Worm (Caenorhabditis elegans) whole organism, late embryonic: ENCODE data around the gene lido-13.

Experiments used
- ama-1 ChIP-seq: fragments of 150-350 bp; optimal IDR thresholded peaks from 2 replicates; lab custom pipeline; 2014
- ceh-48 ChIP-seq: sonication (generic microtip); optimal IDR thresholded peaks from 2 replicates; lab custom pipeline; 2016; ENCODE audit warnings: missing genetic modification characterization, inconsistent platforms, missing compliant biosample characterization
- fkh-10 ChIP-seq: fragments of 150-350 bp; optimal IDR thresholded peaks from 2 replicates; lab custom pipeline; 2014; ENCODE audit warnings: missing biosample characterization, missing genetic modification reagents, missing genetic modification characterization
- gmeb-2 ChIP-seq: sonication (generic microtip); optimal IDR thresholded peaks from 2 replicates; lab custom pipeline; 2016; ENCODE audit warnings: missing genetic modification characterization, inconsistent platforms, missing compliant biosample characterization
- nhr-11 ChIP-seq: fragments of 150-350 bp; optimal IDR thresholded peaks from 2 replicates; lab custom pipeline; 2014; ENCODE audit warnings: missing biosample characterization, missing genetic modification characterization
- pag-3 ChIP-seq: sonication (generic microtip); optimal IDR thresholded peaks from 2 replicates; lab custom pipeline; 2016; ENCODE audit warnings: missing compliant biosample characterization, missing genetic modification characterization, borderline replicate concordance
- pha-4 ChIP-seq: fragments of 150-350 bp; optimal IDR thresholded peaks from 2 replicates; lab custom pipeline; 2018; ENCODE audit warnings: missing biosample characterization, missing genetic modification reagents, missing genetic modification characterization
- sox-2 ChIP-seq: fragments of 200-800 bp; sonication (Bioruptor generic); IDR thresholded peaks from 2 replicates; pipeline ENCODE4 v1.3.6; 2022; ENCODE audit warnings: missing genetic modification reagents, missing genetic modification characterization, missing compliant biosample characterization
- tbx-7 ChIP-seq: sonication (generic microtip); optimal IDR thresholded peaks from 2 replicates; lab custom pipeline; 2016; ENCODE audit warnings: missing genotype, missing genetic modification characterization, missing compliant biosample characterization
- unc-55 ChIP-seq: sonication (generic microtip); optimal IDR thresholded peaks from 2 replicates; lab custom pipeline; 2017; ENCODE audit warnings: missing biosample characterization, missing genetic modification reagents, missing genetic modification characterization

DNA sequence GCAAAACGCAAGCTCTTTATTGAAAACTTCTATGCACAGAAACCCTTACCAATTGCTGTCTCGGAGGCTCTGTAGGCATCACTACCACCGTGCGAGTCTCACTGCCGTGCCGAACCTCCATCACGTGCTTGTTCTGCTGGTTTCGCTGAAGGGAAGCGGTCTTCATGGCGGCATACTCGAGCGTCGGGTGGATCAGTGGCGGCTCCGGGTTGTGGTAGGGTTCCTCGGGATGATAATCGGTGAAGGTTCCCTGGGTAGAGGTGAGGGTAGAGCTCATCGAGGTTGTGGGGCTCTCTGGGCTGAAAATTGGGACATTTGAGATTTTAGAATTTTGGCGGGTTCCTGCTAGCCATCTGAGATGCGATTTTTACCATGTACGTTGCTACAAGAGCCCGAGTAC, 1.3 kb downstream of the lido-13 start:
- TF ChIP-seq unc-55 (no peak), pag-3 (no peak), nhr-11 (no peak), ceh-48 (tag; lab: Kevin White, UChicago) (no peak), fkh-10 (GFP tag; lab: Kevin White, UChicago) (no peak), tbx-7 (tag; lab: Kevin White, UChicago) (no peak), ama-1 (no peak), pha-4 (tag; lab: Kevin White, UChicago) (no peak), sox-2 (no peak), gmeb-2 (tag; lab: Kevin White, UChicago) (no peak)
